Fruit fly (Drosophila melanogaster): ENCODE measurements around the gene Ets65A.

Ets65A gene

dm6 chr3L:6059062-6059708 lies 38.2 kb upstream of the Ets65A start, which contains the start of gene CG6592 (continued):
- TF ChIP-seq Fer1 (GFP tag; optimal IDR thresholded peaks at IDR 0.05) (no peak), Nf-YB (GFP tag; optimal IDR thresholded peaks at IDR 0.05) (no peak), en (GFP tag; optimal IDR thresholded peaks at IDR 0.05) (no peak), CG2116 (GFP tag; optimal IDR thresholded peaks at IDR 0.05) (peak; percentile 31), C15 (GFP tag; IDR thresholded peaks at IDR 0.05) (no peak), CG6689 (GFP tag; IDR thresholded peaks at IDR 0.05) (0 out of 2 replicates have a peak, but pooled peaks have one; percentile 8), CG6175 (GFP tag; IDR thresholded peaks at IDR 0.05) (no peak), pb (GFP tag; optimal IDR thresholded peaks at IDR 0.05) (no peak), gsb-n (tag; optimal IDR thresholded peaks at IDR 0.05) (no peak), aop (GFP tag; IDR thresholded peaks at IDR 0.05) (peak; percentile 40; the same call in 1 of the 2 replicates), Hmr (GFP tag; optimal IDR thresholded peaks at IDR 0.05) (no peak), Bdp1 (GFP tag; optimal IDR thresholded peaks at IDR 0.05) (peak; percentile 9), dan (GFP tag; IDR thresholded peaks at IDR 0.05) (no peak), CG16863 (GFP tag; optimal IDR thresholded peaks at IDR 0.05) (peak; percentile 24), tap (tag; optimal IDR thresholded peaks at IDR 0.05) (no peak), Adf1 (GFP tag; IDR thresholded peaks at IDR 0.05) (no peak), CG8290 (GFP tag; optimal IDR thresholded peaks at IDR 0.05) (peak; percentile 81), CG8290 (tag; optimal IDR thresholded peaks at IDR 0.05) (peak; percentile 60 to 84), Tbp (GFP tag; optimal IDR thresholded peaks at IDR 0.05) (no peak), bcd (GFP tag; optimal IDR thresholded peaks at IDR 0.05) (peak; percentile 12), CG14441 (GFP tag; IDR thresholded peaks at IDR 0.05) (no peak), zen2 (GFP tag; IDR thresholded peaks at IDR 0.05; ENCODE audit: partially characterized antibody) (no peak), scrt (GFP tag; optimal IDR thresholded peaks at IDR 0.05) (no peak), Drgx (GFP tag; IDR thresholded peaks at IDR 0.05) (no peak), nom (GFP tag; optimal IDR thresholded peaks at IDR 0.05) (no peak), CG31365 (tag; optimal IDR thresholded peaks at IDR 0.05) (peak; percentile 97), Nf-YA (GFP tag; IDR thresholded peaks at IDR 0.05) (no peak), CG32772 (GFP tag; IDR thresholded peaks at IDR 0.05) (no peak), CG15011 (GFP tag; optimal IDR thresholded peaks at IDR 0.05) (no peak), CG11560 (tag; IDR thresholded peaks at IDR 0.05) (no peak), CTCF (GFP tag; optimal IDR thresholded peaks at IDR 0.05) (no peak), CG8478 (optimal IDR thresholded peaks at IDR 0.05) (peak; percentile 82), YL-1 (GFP tag; optimal IDR thresholded peaks at IDR 0.05) (peak; percentile 34), CG3065 (GFP tag; optimal IDR thresholded peaks at IDR 0.05) (peak; percentile 14), CG12219 (GFP tag; optimal IDR thresholded peaks at IDR 0.05) (no peak), CG4617 (GFP tag; optimal IDR thresholded peaks at IDR 0.05; ENCODE audit: borderline replicate concordance) (peak; percentile 36), Pdp1 (GFP tag; optimal IDR thresholded peaks at IDR 0.05) (peak in 1 of 2 experiments; percentile 8), HLH3B (GFP tag; IDR thresholded peaks at IDR 0.05) (no peak), da (GFP tag; optimal IDR thresholded peaks at IDR 0.05) (no peak), Rx (GFP tag; IDR thresholded peaks at IDR 0.05) (peak; percentile 36; the same call in 1 of the 2 replicates), zfh2 (GFP tag; optimal IDR thresholded peaks at IDR 0.05) (no peak), cad (GFP tag; optimal IDR thresholded peaks at IDR 0.05) (no peak), phol (tag; optimal IDR thresholded peaks at IDR 0.05) (peak; percentile 62), Poxn (GFP tag; IDR thresholded peaks at IDR 0.05) (no peak), CG1603 (tag; optimal IDR thresholded peaks at IDR 0.05) (peak; percentile 52), wek (GFP tag; optimal IDR thresholded peaks at IDR 0.05) (peak; percentile 20), CG10654 (GFP tag; optimal IDR thresholded peaks at IDR 0.05) (no peak), hb (GFP tag; IDR thresholded peaks at IDR 0.05; ENCODE audit: partially characterized antibody) (no peak), CG11723 (GFP tag; optimal IDR thresholded peaks at IDR 0.05) (peak; percentile 11), pita (GFP tag; optimal IDR thresholded peaks at IDR 0.05) (no peak), CG10431 (GFP tag; optimal IDR thresholded peaks at IDR 0.05) (peak; percentile 3), lmd (GFP tag; IDR thresholded peaks at IDR 0.05) (no peak; the same call in 1 of the 2 replicates)
